Fruit fly (Drosophila melanogaster): ENCODE measurements around the gene CG31088.

The CG31088 gene

dm6 chr3R:15933609-15934232 is 17.0 kb downstream of the CG31088 start, which contains the start of the genes CG5478 and blp (continued):
- TF ChIP-seq grau (tag; optimal IDR thresholded peaks at IDR 0.05) (no peak), abd-A (tag; optimal IDR thresholded peaks at IDR 0.05) (peak; percentile 73), grn (GFP tag; optimal IDR thresholded peaks at IDR 0.05) (no peak), CG34422 (GFP tag; IDR thresholded peaks at IDR 0.05) (peak; percentile 34; the same call in 1 of the 3 replicates), CG3065 (GFP tag; optimal IDR thresholded peaks at IDR 0.05) (no peak), Sry-δ (GFP tag; optimal IDR thresholded peaks at IDR 0.05) (peak; percentile 86), CG11456 (GFP tag; IDR thresholded peaks at IDR 0.05) (no peak), HmgZ (tag; optimal IDR thresholded peaks at IDR 0.05) (peak; percentile 42), hb (GFP tag; IDR thresholded peaks at IDR 0.05; ENCODE audit: partially characterized antibody) (peak; percentile 94), Myb (GFP tag; optimal IDR thresholded peaks at IDR 0.05) (peak; percentile 55), hbn (GFP tag; IDR thresholded peaks at IDR 0.05; ENCODE audit: partially characterized antibody) (peak; percentile 93), vnd (GFP tag; IDR thresholded peaks at IDR 0.05; ENCODE audit: partially characterized antibody) (peak; percentile 81), CG3281 (GFP tag; optimal IDR thresholded peaks at IDR 0.05) (no peak), Hmx (GFP tag; optimal IDR thresholded peaks at IDR 0.05) (no peak), MESR4 (GFP tag; optimal IDR thresholded peaks at IDR 0.05) (peak; percentile 40), Dad (GFP tag; optimal IDR thresholded peaks at IDR 0.05) (no peak), CG6791 (GFP tag; IDR thresholded peaks at IDR 0.05; ENCODE audit: partially characterized antibody) (peak; percentile 94), CG10565 (GFP tag; optimal IDR thresholded peaks at IDR 0.05) (no peak), sna (GFP tag; IDR thresholded peaks at IDR 0.05; ENCODE audit: partially characterized antibody) (peak; percentile 87), CG2116 (GFP tag; optimal IDR thresholded peaks at IDR 0.05) (peak; percentile 81), CG10267 (tag; optimal IDR thresholded peaks at IDR 0.05) (peak; percentile 27), CG34224 (GFP tag; IDR thresholded peaks at IDR 0.05; ENCODE audit: partially characterized antibody) (peak; percentile 97), E2f2 (GFP tag; IDR thresholded peaks at IDR 0.05) (peak; percentile 93), CG42726 (GFP tag; IDR thresholded peaks at IDR 0.05; ENCODE audit: partially characterized antibody) (peak; percentile 33; the same call in 1 of the 2 replicates), Ets97D (GFP tag; optimal IDR thresholded peaks at IDR 0.05) (peak; percentile 10), CG10654 (GFP tag; optimal IDR thresholded peaks at IDR 0.05) (no peak), ap (GFP tag; IDR thresholded peaks at IDR 0.05) (no peak), CG15514 (GFP tag; optimal IDR thresholded peaks at IDR 0.05) (peak; percentile 5), gro (GFP tag; optimal IDR thresholded peaks at IDR 0.05) (no peak), CG2129 (GFP tag; IDR thresholded peaks at IDR 0.05; ENCODE audit: partially characterized antibody) (peak; percentile 69), lbe (GFP tag; optimal IDR thresholded peaks at IDR 0.05) (peak; percentile 37), amos (GFP tag; IDR thresholded peaks at IDR 0.05; ENCODE audit: partially characterized antibody) (peak; percentile 87), H15 (GFP tag; IDR thresholded peaks at IDR 0.05) (no peak), unc-4 (GFP tag; IDR thresholded peaks at IDR 0.05; ENCODE audit: partially characterized antibody) (peak; percentile 91), CG5180 (GFP tag; optimal IDR thresholded peaks at IDR 0.05) (no peak), CG9609 (GFP tag; optimal IDR thresholded peaks at IDR 0.05) (no peak), sug (tag; optimal IDR thresholded peaks at IDR 0.05) (peak; percentile 14), inv (GFP tag; IDR thresholded peaks at IDR 0.05; ENCODE audit: partially characterized antibody) (peak; percentile 69), CG13287 (GFP tag; IDR thresholded peaks at IDR 0.05; ENCODE audit: partially characterized antibody) (peak; percentile 98), Dll (GFP tag; IDR thresholded peaks at IDR 0.05; ENCODE audit: partially characterized antibody) (peak; percentile 94), ssp (GFP tag; IDR thresholded peaks at IDR 0.05) (no peak), CG31441 (GFP tag; IDR thresholded peaks at IDR 0.05) (peak; percentile 46), Taf1 (GFP tag; IDR thresholded peaks at IDR 0.05) (no peak), Stat92E (GFP tag; optimal IDR thresholded peaks at IDR 0.05) (peak in 1 of 3 experiments; percentile 10), CG12942 (GFP tag; optimal IDR thresholded peaks at IDR 0.05) (no peak), CG6689 (GFP tag; IDR thresholded peaks at IDR 0.05) (no peak), fru (optimal IDR thresholded peaks at IDR 0.05) (no peak), CG2712 (tag; optimal IDR thresholded peaks at IDR 0.05) (peak; percentile 35), Dp (GFP tag; optimal IDR thresholded peaks at IDR 0.05) (peak; percentile 88)
